Worm (Caenorhabditis elegans): ENCODE data around the gene rei-1.

DNA sequence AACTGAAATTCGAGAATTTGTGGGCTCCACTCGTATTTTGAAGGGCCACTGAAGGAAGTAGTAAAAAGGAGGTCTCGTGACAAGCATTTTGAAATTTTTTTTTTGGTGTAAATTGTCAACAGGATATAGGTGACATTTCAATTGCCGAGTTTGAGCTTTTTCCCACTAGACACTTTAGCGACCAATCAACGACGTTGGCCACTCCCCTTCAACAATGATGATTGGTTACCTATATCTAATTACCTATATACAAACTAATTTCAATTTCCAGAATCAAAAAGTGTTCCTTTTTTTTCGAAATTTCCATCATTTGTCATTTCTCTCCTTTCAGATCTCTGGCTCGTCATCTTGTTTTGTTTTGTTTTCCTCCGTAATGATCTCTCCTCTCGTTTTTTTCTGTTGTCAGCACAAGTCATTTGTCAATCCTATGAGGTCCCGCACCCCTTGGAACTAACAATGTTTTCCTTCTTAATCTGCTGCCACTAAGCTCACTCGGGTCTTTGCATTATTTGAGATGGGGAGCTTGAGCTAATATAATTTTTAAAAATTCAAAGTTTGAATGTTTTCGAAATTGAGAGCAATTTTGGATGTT is 10.0 kb upstream of the rei-1 start:
- TF ChIP-seq ama-1 (optimal IDR thresholded peaks at IDR 0.05) (no peak), B0310.2 (tag; optimal IDR thresholded peaks at IDR 0.05) (no peak), hmbx-1 (tag; optimal IDR thresholded peaks at IDR 0.05) (no peak), scrt-1 (GFP tag; IDR thresholded peaks at IDR 0.05) (no peak), hnd-1 (tag; optimal IDR thresholded peaks at IDR 0.05) (no peak), ets-7 (tag; optimal IDR thresholded peaks at IDR 0.05) (no peak), ceh-13 (GFP tag; optimal IDR thresholded peaks at IDR 0.05) (no peak)

Measured in whole organism, early embryonic.